Worm (Caenorhabditis elegans): Measurements from ENCODE around the gene tric-1B.1.
A peak's percentile ranks its signal among the peaks of the same experiment; 100 is the strongest.

tric-1B.1 gene

ce11 chrII:12255545-12256233 lies 10.4 kb downstream of the tric-1B.1 start:
- TF ChIP-seq flt-1 (GFP tag; IDR thresholded peaks at IDR 0.05): no peak
- TF ChIP-seq hnd-1 (tag; optimal IDR thresholded peaks at IDR 0.05): no peak
- TF ChIP-seq hmg-4 (GFP tag; optimal IDR thresholded peaks at IDR 0.05): no peak
- TF ChIP-seq tbx-37 (GFP tag; conservative IDR thresholded peaks at IDR 0.05): no peak
- no peak for TF ChIP-seq sea-1 (GFP tag; conservative IDR thresholded peaks at IDR 0.05)
- TF ChIP-seq ceh-36 (tag; optimal IDR thresholded peaks at IDR 0.05): no peak
- TF ChIP-seq ceh-13 (GFP tag; optimal IDR thresholded peaks at IDR 0.05): no peak
- no peak for TF ChIP-seq B0310.2 (tag; optimal IDR thresholded peaks at IDR 0.05)
- no peak for TF ChIP-seq aly-1 (tag; optimal IDR thresholded peaks at IDR 0.05)

- TF ChIP-seq pes-1 (GFP tag; IDR thresholded peaks at IDR 0.05): no peak
- no peak for TF ChIP-seq aly-1 (tag; optimal IDR thresholded peaks at IDR 0.05)
- TF ChIP-seq ama-1 (optimal IDR thresholded peaks at IDR 0.05): no peak
- no peak for TF ChIP-seq tbx-37 (GFP tag; conservative IDR thresholded peaks at IDR 0.05)
- no peak for TF ChIP-seq tra-4 (tag; optimal IDR thresholded peaks at IDR 0.05)
- no peak for TF ChIP-seq ceh-36 (tag; optimal IDR thresholded peaks at IDR 0.05)
- TF ChIP-seq hmg-4 (GFP tag; optimal IDR thresholded peaks at IDR 0.05): no peak
- TF ChIP-seq hnd-1 (tag; optimal IDR thresholded peaks at IDR 0.05): no peak
- no peak for TF ChIP-seq ceh-13 (GFP tag; optimal IDR thresholded peaks at IDR 0.05)
- no peak for TF ChIP-seq flt-1 (GFP tag; IDR thresholded peaks at IDR 0.05)
- no peak for TF ChIP-seq scrt-1 (GFP tag; IDR thresholded peaks at IDR 0.05)
- no peak for TF ChIP-seq ets-7 (tag; optimal IDR thresholded peaks at IDR 0.05)
- no peak for TF ChIP-seq hmbx-1 (tag; optimal IDR thresholded peaks at IDR 0.05)
- no peak for TF ChIP-seq sea-1 (GFP tag; conservative IDR thresholded peaks at IDR 0.05)
- TF ChIP-seq F13C5.2 (tag; optimal IDR thresholded peaks at IDR 0.05): no peak
- no peak for TF ChIP-seq tbx-11 (GFP tag; IDR thresholded peaks at IDR 0.05)
- TF ChIP-seq B0310.2 (tag; optimal IDR thresholded peaks at IDR 0.05): no peak
These were observed 17.0 kb downstream of the tric-1B.1 start, which contains the start of gene tag-276 for ce11 chrII:12249042-12249441. Gene tag-276 (minus strand): TSS chrII:12249142.

- TF ChIP-seq scrt-1 (GFP tag; IDR thresholded peaks at IDR 0.05): peak; percentile 34; the same call in 1 of the 2 replicates
- TF ChIP-seq aly-1 (tag; optimal IDR thresholded peaks at IDR 0.05): no peak
- TF ChIP-seq F13C5.2 (tag; optimal IDR thresholded peaks at IDR 0.05): no peak
- no peak for TF ChIP-seq tbx-11 (GFP tag; IDR thresholded peaks at IDR 0.05)
These were observed 23.5 kb downstream of the tric-1B.1 start, which contains the start of gene Y57A10A.24 for ce11 chrII:12242551-12242950. Gene Y57A10A.24 (plus strand): TSS chrII:12242946.

DNA sequence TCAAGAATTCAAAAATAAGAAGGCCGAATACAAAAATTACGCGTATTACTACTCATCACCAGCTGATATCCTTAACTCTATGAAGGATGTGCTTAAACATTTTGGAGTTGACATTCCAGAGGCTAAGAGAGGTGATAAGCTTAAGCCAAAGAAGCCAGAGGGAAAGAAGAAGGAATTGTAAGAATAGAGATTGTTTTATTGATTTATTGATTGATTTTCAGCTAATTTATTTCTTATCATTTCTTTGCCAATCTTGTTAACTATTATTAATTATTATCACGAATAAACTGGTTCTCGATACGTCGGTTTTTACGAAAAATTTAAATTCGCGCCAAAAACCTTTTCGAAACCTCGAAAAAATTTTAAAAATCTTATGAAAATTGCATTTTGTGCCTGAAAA lies 24.3 kb downstream of the tric-1B.1 start:
- TF ChIP-seq aly-1 (tag; optimal IDR thresholded peaks at IDR 0.05): no peak
- TF ChIP-seq F13C5.2 (tag; optimal IDR thresholded peaks at IDR 0.05): no peak
- TF ChIP-seq tbx-37 (GFP tag; conservative IDR thresholded peaks at IDR 0.05): no peak

DNA sequence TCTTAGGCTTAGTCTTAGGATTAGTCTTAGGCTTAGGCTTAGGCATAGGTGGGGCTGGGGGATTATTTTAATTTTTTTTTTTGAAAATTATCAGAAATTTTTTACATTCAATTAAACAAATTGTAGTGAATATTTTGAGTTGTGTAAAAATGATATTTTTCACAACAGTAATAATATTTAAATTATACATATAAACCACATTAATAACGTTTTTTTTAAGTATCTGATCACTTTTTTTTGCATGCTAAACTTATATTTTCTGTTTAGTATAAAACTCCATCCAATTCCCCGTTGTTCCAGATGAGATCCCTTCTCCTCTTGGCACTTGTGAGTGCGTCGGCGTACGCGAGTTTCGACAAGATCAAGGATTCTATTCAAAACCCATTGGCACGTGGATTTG lies 26.0 kb downstream of the tric-1B.1 start, which contains the start of gene txdc-12.1:
Gene txdc-12.1 (plus strand): TSS at position 301 of the 400 bp plus-strand sequence.
- TF ChIP-seq flt-1 (GFP tag; IDR thresholded peaks at IDR 0.05): no peak
- no peak for TF ChIP-seq tra-4 (tag; optimal IDR thresholded peaks at IDR 0.05)
- peak; percentile 68 for TF ChIP-seq ceh-36 (tag; optimal IDR thresholded peaks at IDR 0.05)

ce11 chrII:12239449-12239848 lies 26.6 kb downstream of the tric-1B.1 start:
- TF ChIP-seq ama-1 (optimal IDR thresholded peaks at IDR 0.05) (no peak), tbx-11 (GFP tag; IDR thresholded peaks at IDR 0.05) (no peak), scrt-1 (GFP tag; IDR thresholded peaks at IDR 0.05) (no peak), B0310.2 (tag; optimal IDR thresholded peaks at IDR 0.05) (no peak), hmbx-1 (tag; optimal IDR thresholded peaks at IDR 0.05) (no peak), tra-4 (tag; optimal IDR thresholded peaks at IDR 0.05) (no peak), pes-1 (GFP tag; IDR thresholded peaks at IDR 0.05) (no peak), hnd-1 (tag; optimal IDR thresholded peaks at IDR 0.05) (no peak), ceh-36 (tag; optimal IDR thresholded peaks at IDR 0.05) (no peak), F13C5.2 (tag; optimal IDR thresholded peaks at IDR 0.05) (no peak), sea-1 (GFP tag; conservative IDR thresholded peaks at IDR 0.05) (no peak), aly-1 (tag; optimal IDR thresholded peaks at IDR 0.05) (no peak), hmg-4 (GFP tag; optimal IDR thresholded peaks at IDR 0.05) (no peak), tbx-37 (GFP tag; conservative IDR thresholded peaks at IDR 0.05) (no peak), ceh-13 (GFP tag; optimal IDR thresholded peaks at IDR 0.05) (no peak), ets-7 (tag; optimal IDR thresholded peaks at IDR 0.05) (no peak), flt-1 (GFP tag; IDR thresholded peaks at IDR 0.05) (no peak)

ce11 chrII:12237555-12237954 lies 28.5 kb downstream of the tric-1B.1 start:
- no peak for TF ChIP-seq hmg-4 (GFP tag; optimal IDR thresholded peaks at IDR 0.05)
- TF ChIP-seq tbx-37 (GFP tag; conservative IDR thresholded peaks at IDR 0.05): no peak
- no peak for TF ChIP-seq tbx-11 (GFP tag; IDR thresholded peaks at IDR 0.05)
- TF ChIP-seq scrt-1 (GFP tag; IDR thresholded peaks at IDR 0.05): no peak
- no peak for TF ChIP-seq ets-7 (tag; optimal IDR thresholded peaks at IDR 0.05)
- no peak for TF ChIP-seq pes-1 (GFP tag; IDR thresholded peaks at IDR 0.05)
- no peak for TF ChIP-seq B0310.2 (tag; optimal IDR thresholded peaks at IDR 0.05)
- TF ChIP-seq hmbx-1 (tag; optimal IDR thresholded peaks at IDR 0.05): no peak
- no peak for TF ChIP-seq tra-4 (tag; optimal IDR thresholded peaks at IDR 0.05)

DNA sequence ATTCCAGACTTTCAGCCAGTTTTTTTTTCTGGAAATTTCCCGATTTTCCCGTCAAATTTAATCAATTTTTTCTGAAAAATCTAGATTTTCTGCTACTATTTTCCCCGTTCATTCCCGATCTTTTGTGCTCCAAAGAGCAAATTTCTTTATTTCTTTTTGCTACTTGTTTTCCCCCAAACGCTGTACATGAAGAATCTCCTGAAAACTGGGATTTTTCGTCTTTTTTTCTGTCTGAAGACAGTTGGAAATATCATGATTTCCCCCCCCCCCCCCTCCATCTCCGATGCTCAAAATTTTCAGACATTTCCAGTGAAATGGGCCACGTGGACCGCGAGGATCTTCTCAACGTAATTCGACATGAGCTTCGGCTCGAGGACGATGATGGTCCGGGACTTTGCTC lies 38.0 kb downstream of the tric-1B.1 start, which contains the start of gene sinh-1:
Gene sinh-1 (plus strand): TSS at position 301 of the 400 bp plus-strand sequence.
- no peak for TF ChIP-seq tra-4 (tag; optimal IDR thresholded peaks at IDR 0.05)
- no peak for TF ChIP-seq tbx-11 (GFP tag; IDR thresholded peaks at IDR 0.05)
- TF ChIP-seq ets-7 (tag; optimal IDR thresholded peaks at IDR 0.05): no peak
- TF ChIP-seq hmg-4 (GFP tag; optimal IDR thresholded peaks at IDR 0.05): no peak
- no peak for TF ChIP-seq B0310.2 (tag; optimal IDR thresholded peaks at IDR 0.05)
- no peak for TF ChIP-seq ceh-13 (GFP tag; optimal IDR thresholded peaks at IDR 0.05)
- no peak for TF ChIP-seq hmbx-1 (tag; optimal IDR thresholded peaks at IDR 0.05)
- TF ChIP-seq flt-1 (GFP tag; IDR thresholded peaks at IDR 0.05): no peak
- TF ChIP-seq pes-1 (GFP tag; IDR thresholded peaks at IDR 0.05): no peak
- TF ChIP-seq hnd-1 (tag; optimal IDR thresholded peaks at IDR 0.05): no peak
- TF ChIP-seq tbx-37 (GFP tag; conservative IDR thresholded peaks at IDR 0.05): no peak
- no peak for TF ChIP-seq scrt-1 (GFP tag; IDR thresholded peaks at IDR 0.05)
- TF ChIP-seq F13C5.2 (tag; optimal IDR thresholded peaks at IDR 0.05): no peak
- no peak for TF ChIP-seq ama-1 (optimal IDR thresholded peaks at IDR 0.05)
- no peak for TF ChIP-seq sea-1 (GFP tag; conservative IDR thresholded peaks at IDR 0.05)
- TF ChIP-seq aly-1 (tag; optimal IDR thresholded peaks at IDR 0.05): no peak

Data from whole organism, early embryonic.